Worm (Caenorhabditis elegans) whole organism, mixed stage, embryonic: ENCODE data around the gene T19D12.1.

ENCODE experiments used
- blmp-1 ChIP-seq: fragments of 150-350 bp; optimal IDR thresholded peaks from 2 replicates; lab custom pipeline; 2014; ENCODE audit warnings: missing biosample characterization, missing genetic modification characterization
- ham-2 ChIP-seq: fragments of 200-800 bp; sonication (Bioruptor generic); optimal IDR thresholded peaks from 2 replicates; lab custom pipeline; 2018; ENCODE audit warnings: mild to moderate bottlenecking, missing genetic modification characterization, missing compliant biosample characterization
- hlh-1 ChIP-seq: fragments of 150-350 bp; optimal IDR thresholded peaks from 2 replicates; lab custom pipeline; 2014; ENCODE audit warnings: missing biosample characterization, missing genetic modification reagents, missing genetic modification characterization
- lin-13 ChIP-seq: fragments of 150-350 bp; optimal IDR thresholded peaks from 2 replicates; lab custom pipeline; 2014; ENCODE audit warnings: missing biosample characterization, missing genetic modification characterization
- lin-32 ChIP-seq: fragments of 200-800 bp; sonication (Bioruptor generic); optimal IDR thresholded peaks from 2 replicates; lab custom pipeline; 2018; ENCODE audit warnings: mild to moderate bottlenecking, missing genetic modification characterization, missing compliant biosample characterization
- lsy-2 ChIP-seq: fragments of 150-350 bp; optimal IDR thresholded peaks from 2 replicates; lab custom pipeline; 2014; ENCODE audit warnings: missing biosample characterization, missing genetic modification characterization
- mep-1 ChIP-seq: fragments of 150-350 bp; optimal IDR thresholded peaks from 2 replicates; lab custom pipeline; 2017; ENCODE audit warnings: missing biosample characterization, missing genetic modification reagents, missing genetic modification characterization, inconsistent platforms
- nhr-237 ChIP-seq: fragments of 150-350 bp; optimal IDR thresholded peaks from 2 replicates; lab custom pipeline; 2014; ENCODE audit warnings: missing biosample characterization, missing genetic modification characterization
- nhr-28 ChIP-seq: fragments of 150-350 bp; optimal IDR thresholded peaks from 2 replicates; lab custom pipeline; 2014; ENCODE audit warnings: missing biosample characterization, missing genetic modification characterization
- pha-4 ChIP-seq: fragments of 150-350 bp; optimal IDR thresholded peaks from 2 replicates; lab custom pipeline; 2018; ENCODE audit warnings: missing biosample characterization, missing genetic modification reagents, missing genetic modification characterization
- snpc-4 ChIP-seq: fragments of 150-350 bp; optimal IDR thresholded peaks from 2 replicates; lab custom pipeline; 2014; ENCODE audit warnings: missing biosample characterization, missing genetic modification characterization
- tbx-8 ChIP-seq: fragments of 200-800 bp; sonication (Bioruptor generic); optimal IDR thresholded peaks from 2 replicates; lab custom pipeline; 2018; ENCODE audit warnings: mild to moderate bottlenecking, missing genetic modification characterization, moderate library complexity, missing compliant biosample characterization
- unc-39 ChIP-seq: fragments of 150-350 bp; optimal IDR thresholded peaks from 2 replicates; lab custom pipeline; 2014; ENCODE audit warnings: missing biosample characterization, missing genetic modification characterization
- unc-62 ChIP-seq: fragments of 150-350 bp; optimal IDR thresholded peaks from 2 replicates; lab custom pipeline; 2014; ENCODE audit warnings: missing biosample characterization, missing genetic modification reagents, missing genetic modification characterization

- TF ChIP-seq nhr-237 (tag; lab: Kevin White, UChicago): no peak
- no peak for TF ChIP-seq snpc-4 (tag; lab: Kevin White, UChicago)
- TF ChIP-seq tbx-8: no peak
- TF ChIP-seq lsy-2 (tag; lab: Kevin White, UChicago): no peak
- no peak for TF ChIP-seq pha-4
- TF ChIP-seq mep-1 (tag; lab: Kevin White, UChicago): no peak
- no peak for TF ChIP-seq unc-62 (GFP tag; lab: Kevin White, UChicago)
- TF ChIP-seq blmp-1: no peak
- no peak for TF ChIP-seq ham-2 (GFP tag; lab: Kevin White, UChicago)
- no peak for TF ChIP-seq lin-13
- TF ChIP-seq nhr-28 (tag; lab: Kevin White, UChicago): no peak
- no peak for TF ChIP-seq lin-32
- no peak for TF ChIP-seq hlh-1 (tag; lab: Kevin White, UChicago)
- TF ChIP-seq unc-39 (tag; lab: Kevin White, UChicago): no peak
Observed at ce11 chrII:6637854-6638253, 28.8 kb upstream of the T19D12.1 start.
